Worm (Caenorhabditis elegans) whole organism, early embryonic: ENCODE results near the gene F13B12.3.

Source experiments
- B0310.2 ChIP-seq: sonication (generic microtip); optimal IDR thresholded peaks from 2 replicates; lab custom pipeline; 2016; ENCODE audit warnings: mild to moderate bottlenecking, missing genetic modification characterization, missing compliant biosample characterization
- ama-1 ChIP-seq: fragments of 150-350 bp; optimal IDR thresholded peaks from 2 replicates; lab custom pipeline; 2014
- ceh-36 ChIP-seq: sonication (generic microtip); optimal IDR thresholded peaks from 2 replicates; lab custom pipeline; 2016; ENCODE audit warnings: missing genetic modification characterization, inconsistent platforms, missing compliant biosample characterization
- flt-1 ChIP-seq: fragments of 200-800 bp; sonication (Bioruptor generic); IDR thresholded peaks from 2 replicates; pipeline ENCODE4 v1.3.6; 2022; ENCODE audit warnings: missing genetic modification characterization, missing compliant biosample characterization
- hmg-4 ChIP-seq: fragments of 200-800 bp; sonication (Bioruptor generic); optimal IDR thresholded peaks from 2 replicates; lab custom pipeline; 2018; ENCODE audit warnings: mild to moderate bottlenecking, missing genetic modification characterization, missing compliant biosample characterization
- scrt-1 ChIP-seq: fragments of 200-800 bp; sonication (Bioruptor generic); IDR thresholded peaks from 2 replicates; pipeline ENCODE4 v1.3.6; 2022; ENCODE audit warnings: missing genetic modification characterization, missing compliant biosample characterization
- tbx-37 ChIP-seq: fragments of 200-800 bp; sonication (Bioruptor generic); conservative IDR thresholded peaks from 2 replicates; pipeline ENCODE4 v1.3.6; 2022; ENCODE audit warnings: missing genetic modification reagents, missing genetic modification characterization, missing compliant biosample characterization

- TF ChIP-seq ama-1 (no peak), B0310.2 (no peak), tbx-37 (GFP tag; lab: Robert Waterston, UW) (no peak), ceh-36 (tag; lab: Kevin White, UChicago) (no peak), hmg-4 (no peak), flt-1 (GFP tag; lab: Robert Waterston, UW) (no peak), scrt-1 (no peak)
Observed at ce11 chrIV:10396827-10397226, 42.1 kb upstream of the F13B12.3 start.
